Worm (Caenorhabditis elegans) whole organism, L1 larva: ENCODE data around the gene ZK131.11.

ENCODE experiments used
- aly-2 ChIP-seq: fragments of 150-350 bp; optimal IDR thresholded peaks from 2 replicates; lab custom pipeline; 2014; ENCODE audit warnings: missing biosample characterization, missing genetic modification characterization
- egl-13 ChIP-seq: sonication (generic microtip); optimal IDR thresholded peaks from 2 replicates; lab custom pipeline; 2016; ENCODE audit warnings: missing genotype, missing genetic modification reagents, missing genetic modification characterization, missing compliant biosample characterization
- egl-27 ChIP-seq, 2 experiments: fragments of 150-350 bp in 1 of 2; sonication (generic microtip); optimal IDR thresholded peaks; 3 replicates each; lab custom pipeline; 2017 to 2018; ENCODE audit warnings: missing biosample characterization in 2 of 2, missing genetic modification characterization in 2 of 2, missing genetic modification reagents in 2 of 2
- elt-3 ChIP-seq, 6 experiments: fragments of 150-350 bp in 1 of 6; sonication (generic microtip); optimal IDR thresholded peaks; 2 replicates each; lab custom pipeline; 2017 to 2018; ENCODE audit warnings: missing biosample characterization in 6 of 6, missing genetic modification characterization in 6 of 6, inconsistent platforms in 1 of 6
- fos-1 ChIP-seq: fragments of 150-350 bp; optimal IDR thresholded peaks from 2 replicates; lab custom pipeline; 2014; ENCODE audit warnings: missing biosample characterization, missing genetic modification characterization
- hlh-17 ChIP-seq: fragments of 200-800 bp; sonication (Bioruptor generic); optimal IDR thresholded peaks from 2 replicates; lab custom pipeline; 2018; ENCODE audit warnings: missing genetic modification characterization, mild to moderate bottlenecking, missing compliant biosample characterization, moderate library complexity, borderline replicate concordance
- jun-1 ChIP-seq: fragments of 150-350 bp; optimal IDR thresholded peaks from 2 replicates; lab custom pipeline; 2014; ENCODE audit warnings: missing biosample characterization, missing genetic modification reagents, missing genetic modification characterization
- mep-1 ChIP-seq: fragments of 150-350 bp; optimal IDR thresholded peaks from 2 replicates; lab custom pipeline; 2014; ENCODE audit warnings: missing biosample characterization, missing genetic modification characterization
- pqm-1 ChIP-seq: sonication (generic microtip); optimal IDR thresholded peaks from 3 replicates; lab custom pipeline; 2017; ENCODE audit warnings: missing biosample characterization, missing genetic modification characterization
- unc-62 ChIP-seq: fragments of 150-350 bp; optimal IDR thresholded peaks from 2 replicates; lab custom pipeline; 2014; ENCODE audit warnings: missing biosample characterization, missing genetic modification reagents, missing genetic modification characterization
- vab-15 ChIP-seq: sonication (generic microtip); optimal IDR thresholded peaks from 2 replicates; lab custom pipeline; 2017; ENCODE audit warnings: missing genotype, mild to moderate bottlenecking, missing genetic modification characterization, missing compliant biosample characterization
- ztf-11 ChIP-seq, 2 experiments: sonication (generic microtip); optimal IDR thresholded peaks; 2 replicates each; lab custom pipeline; 2016 to 2017; ENCODE audit warnings: missing genetic modification characterization in 2 of 2, missing biosample characterization in 1 of 2, missing compliant biosample characterization in 1 of 2

DNA sequence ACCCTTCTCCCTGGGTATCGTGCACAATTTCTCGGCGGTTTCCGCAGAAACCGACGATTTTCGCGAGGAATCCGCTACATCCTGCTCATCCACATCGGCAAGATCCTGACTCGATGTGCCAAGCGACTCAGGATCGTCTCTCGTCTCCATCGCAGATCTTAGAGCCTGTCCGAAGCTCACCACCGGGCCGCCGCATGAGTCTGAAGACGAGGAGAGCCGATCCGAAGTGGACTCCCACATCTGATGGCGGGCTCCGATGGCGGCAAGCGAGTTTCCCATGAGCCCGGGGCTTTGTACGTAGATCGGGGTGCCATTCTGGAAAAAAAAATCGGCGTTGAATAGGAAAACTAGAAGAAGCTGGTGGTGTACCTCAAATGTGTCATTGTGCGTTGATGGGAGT, 66.3 kb downstream of the ZK131.11 start:
- no peak for TF ChIP-seq aly-2 (tag; lab: Kevin White, UChicago)
- TF ChIP-seq unc-62 (GFP tag; lab: Kevin White, UChicago): no peak
- TF ChIP-seq pqm-1 (tag; lab: Kevin White, UChicago): no peak
- no peak for TF ChIP-seq mep-1 (tag; lab: Kevin White, UChicago)
- TF ChIP-seq ztf-11 (tag; optimal IDR thresholded peaks at IDR 0.05; lab: Kevin White, UChicago): no peak
- TF ChIP-seq jun-1 (tag; lab: Kevin White, UChicago): no peak
- no peak for TF ChIP-seq fos-1
- TF ChIP-seq elt-3 (tag; optimal IDR thresholded peaks at IDR 0.05; lab: Kevin White, UChicago): no peak
- TF ChIP-seq vab-15 (tag; lab: Kevin White, UChicago): no peak
- no peak for TF ChIP-seq hlh-17 (GFP tag; lab: Kevin White, UChicago)
- no peak for TF ChIP-seq egl-13
- TF ChIP-seq egl-27 (tag; optimal IDR thresholded peaks at IDR 0.05; lab: Kevin White, UChicago): no peak
